Worm (Caenorhabditis elegans) whole organism, young adult: Measurements from ENCODE around the gene F54D5.5.

ENCODE experiments used
- F57A8.1 ChIP-seq: fragments of 200-800 bp; sonication (Bioruptor generic); optimal IDR thresholded peaks from 2 replicates; lab custom pipeline; 2018; ENCODE audit warnings: mild to moderate bottlenecking, missing genetic modification characterization, moderate library complexity, missing compliant biosample characterization
- T26A5.8 ChIP-seq: sonication (generic microtip); optimal IDR thresholded peaks from 2 replicates; lab custom pipeline; 2016; ENCODE audit warnings: missing genetic modification characterization, missing compliant biosample characterization
- rec-8 ChIP-seq, 2 experiments: sonication (generic microtip); optimal IDR thresholded peaks; 2 replicates each; lab custom pipeline; 2016; ENCODE audit warnings: mild to moderate bottlenecking in 2 of 2, missing genetic modification characterization in 2 of 2, missing genetic modification reagents in 2 of 2, missing genotype in 2 of 2, missing biosample characterization in 1 of 2, missing compliant biosample characterization in 1 of 2, moderate library complexity in 1 of 2

- TF ChIP-seq T26A5.8 (tag; lab: Kevin White, UChicago) (no peak), rec-8 (tag; optimal IDR thresholded peaks at IDR 0.05; lab: Kevin White, UChicago) (no peak), F57A8.1 (no peak)
Observed at ce11 chrII:11518184-11518583, 48.6 kb downstream of the F54D5.5 start, which contains the start of gene B0334.10.
